Worm (Caenorhabditis elegans) whole organism, L3 larva: ENCODE data around the gene C25A11.2.

Experiments
- nhr-77 ChIP-seq: fragments of 150-350 bp; optimal IDR thresholded peaks from 2 replicates; lab custom pipeline; 2014; ENCODE audit warnings: missing biosample characterization, missing genetic modification characterization
- unc-39 ChIP-seq: sonication (generic microtip); optimal IDR thresholded peaks from 4 replicates; lab custom pipeline; 2017; ENCODE audit warnings: missing biosample characterization, missing genetic modification characterization
- ztf-4 ChIP-seq: fragments of 150-350 bp; optimal IDR thresholded peaks from 2 replicates; lab custom pipeline; 2014; ENCODE audit warnings: missing biosample characterization, missing genetic modification characterization

- TF ChIP-seq ztf-4 (tag; lab: Kevin White, UChicago), result no peak
- TF ChIP-seq unc-39 (tag; lab: Kevin White, UChicago), result no peak
- no peak for TF ChIP-seq nhr-77 (tag; lab: Kevin White, UChicago)
Measured at ce11 chrX:9104399-9104798, 9.5 kb upstream of the C25A11.2 start.
